Fruit fly (Drosophila melanogaster) whole organism, embryonic: ENCODE results near the gene ast.

Experiments
- Adf1 ChIP-seq: fragments of 200-800 bp; sonication (Bioruptor generic); IDR thresholded peaks from 2 replicates; pipeline ENCODE4 v1.3.6; 2022; ENCODE audit warnings: missing biosample characterization, missing genetic modification characterization
- CG10543 ChIP-seq: fragments of 200-800 bp; sonication (Bioruptor generic); optimal IDR thresholded peaks from 3 replicates; lab custom pipeline; 2017; ENCODE audit warnings: missing biosample characterization, mild to moderate bottlenecking, missing genetic modification characterization, moderate library complexity
- CG13123 ChIP-seq: fragments of 200-800 bp; sonication (Bioruptor generic); optimal IDR thresholded peaks from 2 replicates; lab custom pipeline; 2016; ENCODE audit warnings: missing biosample characterization, missing genetic modification characterization
- CG14014 ChIP-seq: fragments of 200-800 bp; sonication (Bioruptor generic); IDR thresholded peaks from 2 replicates; pipeline ENCODE4 v1.3.6; 2022; ENCODE audit warnings: missing biosample characterization, missing genetic modification characterization
- CG14667 ChIP-seq: fragments of 200-800 bp; sonication (Bioruptor generic); IDR thresholded peaks from 2 replicates; pipeline ENCODE4 v1.3.6; 2022; ENCODE audit warnings: missing biosample characterization, missing genetic modification characterization
- CG17361 ChIP-seq: fragments of 200-800 bp; sonication (Bioruptor generic); IDR thresholded peaks from 3 replicates; pipeline ENCODE4 v1.3.6; 2022; ENCODE audit warnings: missing biosample characterization, missing genetic modification characterization
- CG17568 ChIP-seq: fragments of 200-800 bp; sonication (Bioruptor generic); optimal IDR thresholded peaks from 2 replicates; lab custom pipeline; 2018; ENCODE audit warnings: missing biosample characterization, mild to moderate bottlenecking, missing genetic modification characterization, moderate library complexity
- CG1832 ChIP-seq: fragments of 200-800 bp; sonication (Bioruptor generic); optimal IDR thresholded peaks from 2 replicates; lab custom pipeline; 2017; ENCODE audit warnings: missing biosample characterization, mild to moderate bottlenecking, missing genetic modification characterization, inconsistent platforms
- CG31224 ChIP-seq: fragments of 200-800 bp; sonication (Bioruptor generic); IDR thresholded peaks from 2 replicates; pipeline ENCODE4 v1.3.6; 2022; ENCODE audit warnings: missing biosample characterization, missing genetic modification characterization
- CG32532 ChIP-seq: fragments of 200-800 bp; sonication (Bioruptor generic); IDR thresholded peaks from 2 replicates; pipeline ENCODE4 v1.3.6; 2022; ENCODE audit warnings: missing biosample characterization, missing genetic modification characterization
- CG3281 ChIP-seq: fragments of 200-800 bp; sonication (Bioruptor generic); optimal IDR thresholded peaks from 3 replicates; lab custom pipeline; 2017; ENCODE audit warnings: missing biosample characterization, mild to moderate bottlenecking, missing genetic modification characterization
- CG34376 ChIP-seq: fragments of 200-800 bp; sonication (Bioruptor generic); optimal IDR thresholded peaks from 2 replicates; lab custom pipeline; 2018; ENCODE audit warnings: missing biosample characterization, mild to moderate bottlenecking, missing genetic modification characterization
- CG4360 ChIP-seq: fragments of 200-800 bp; sonication (Bioruptor generic); IDR thresholded peaks from 2 replicates; pipeline ENCODE4 v1.3.6; 2022; ENCODE audit warnings: missing biosample characterization, missing genetic modification characterization
- CG5180 ChIP-seq: fragments of 200-800 bp; sonication (Bioruptor generic); optimal IDR thresholded peaks from 3 replicates; lab custom pipeline; 2017; ENCODE audit warnings: missing biosample characterization, missing genetic modification characterization, mild to moderate bottlenecking, moderate library complexity, missing genetic modification reagents
- CG6254 ChIP-seq: fragments of 200-800 bp; sonication (Bioruptor generic); optimal IDR thresholded peaks from 3 replicates; lab custom pipeline; 2017; ENCODE audit warnings: mild to moderate bottlenecking, missing biosample characterization, missing genetic modification reagents, missing genetic modification characterization
- CG6272 ChIP-seq: fragments of 200-800 bp; sonication (Bioruptor generic); IDR thresholded peaks from 2 replicates; pipeline ENCODE4 v1.3.6; 2022; ENCODE audit warnings: missing biosample characterization, missing genetic modification characterization
- CG6765 ChIP-seq: fragments of 200-800 bp; sonication (Bioruptor generic); optimal IDR thresholded peaks from 3 replicates; lab custom pipeline; 2017; ENCODE audit warnings: missing biosample characterization, mild to moderate bottlenecking, missing genetic modification characterization
- CG7963 ChIP-seq: fragments of 200-800 bp; sonication (Bioruptor generic); IDR thresholded peaks from 3 replicates; pipeline ENCODE4 v1.3.6; 2022; ENCODE audit warnings: missing biosample characterization, missing genetic modification characterization; ENCODE audit not compliant: partially characterized antibody
- CG7987 ChIP-seq: fragments of 200-800 bp; sonication (Bioruptor generic); optimal IDR thresholded peaks from 2 replicates; lab custom pipeline; 2018; ENCODE audit warnings: missing biosample characterization, mild to moderate bottlenecking, missing genetic modification characterization, moderate library complexity
- CG8089 ChIP-seq: fragments of 200-800 bp; sonication (Bioruptor generic); optimal IDR thresholded peaks from 3 replicates; lab custom pipeline; 2016; ENCODE audit warnings: missing biosample characterization, missing genetic modification characterization
- CTCF ChIP-seq: fragments of 200-800 bp; sonication (Bioruptor generic); optimal IDR thresholded peaks from 2 replicates; lab custom pipeline; 2017; ENCODE audit warnings: missing biosample characterization, mild to moderate bottlenecking, missing genetic modification characterization, moderate library complexity
- CkIIα-i1 ChIP-seq: fragments of 200-800 bp; sonication (Bioruptor generic); IDR thresholded peaks from 2 replicates; pipeline ENCODE4 v1.3.6; 2022; ENCODE audit warnings: missing biosample characterization, missing genetic modification characterization
- Ets65A ChIP-seq: fragments of 200-800 bp; sonication (Bioruptor generic); peaks from one replicate; lab custom pipeline; 2016; ENCODE audit warnings: missing biosample characterization, missing genetic modification characterization
- GATAe ChIP-seq: fragments of 200-800 bp; sonication (Bioruptor generic); conservative IDR thresholded peaks from 2 replicates; pipeline ENCODE4 v1.3.6; 2022; ENCODE audit warnings: missing biosample characterization, missing genetic modification characterization
- Max ChIP-seq: fragments of 200-800 bp; sonication (Bioruptor generic); optimal IDR thresholded peaks from 2 replicates; lab custom pipeline; 2016; ENCODE audit warnings: missing biosample characterization, mild to moderate bottlenecking, missing genetic modification characterization
- Med ChIP-seq: fragments of 200-800 bp; sonication (Bioruptor generic); peaks from one replicate; lab custom pipeline; 2016; ENCODE audit warnings: missing biosample characterization, missing genetic modification characterization, mild to moderate bottlenecking, inconsistent platforms, moderate library complexity
- Pdp1 ChIP-seq, 2 experiments: fragments of 200-800 bp; sonication (Bioruptor generic); optimal IDR thresholded peaks; 3 replicates each; lab custom pipeline; 2016; ENCODE audit warnings: missing biosample characterization in 2 of 2, missing genetic modification characterization in 2 of 2, mild to moderate bottlenecking in 1 of 2, moderate library complexity in 1 of 2
- Xbp1 ChIP-seq: fragments of 200-800 bp; sonication (Bioruptor generic); optimal IDR thresholded peaks from 3 replicates; lab custom pipeline; 2016; ENCODE audit warnings: missing biosample characterization, mild to moderate bottlenecking, missing genetic modification characterization
- bcd ChIP-seq: fragments of 200-800 bp; sonication (Bioruptor generic); optimal IDR thresholded peaks from 2 replicates; lab custom pipeline; 2017; ENCODE audit warnings: missing biosample characterization, mild to moderate bottlenecking, missing genetic modification characterization
- chinmo ChIP-seq: fragments of 200-800 bp; sonication (Bioruptor generic); IDR thresholded peaks from 4 replicates; pipeline ENCODE4 v1.3.6; 2022; ENCODE audit warnings: missing biosample characterization, missing genetic modification characterization; ENCODE audit not compliant: partially characterized antibody
- crc ChIP-seq: fragments of 200-800 bp; sonication (Bioruptor generic); optimal IDR thresholded peaks from 2 replicates; lab custom pipeline; 2016; ENCODE audit warnings: missing biosample characterization, missing genetic modification characterization
- crol ChIP-seq: fragments of 200-800 bp; sonication (Bioruptor generic); IDR thresholded peaks from 2 replicates; pipeline ENCODE4 v1.3.6; 2022; ENCODE audit warnings: missing biosample characterization, missing genetic modification characterization
- crp ChIP-seq, 2 experiments: fragments of 200-800 bp; sonication (Bioruptor generic); optimal IDR thresholded peaks; 2 replicates in 1 of 2; 3 replicates in 1 of 2; lab custom pipeline; 2017; ENCODE audit warnings: missing biosample characterization in 2 of 2, missing genetic modification characterization in 2 of 2, mild to moderate bottlenecking in 1 of 2, moderate library complexity in 1 of 2
- cwo ChIP-seq: fragments of 200-800 bp; sonication (Bioruptor generic); optimal IDR thresholded peaks from 3 replicates; lab custom pipeline; 2017; ENCODE audit warnings: missing biosample characterization, missing genetic modification characterization, mild to moderate bottlenecking, moderate library complexity, missing genetic modification reagents
- dm ChIP-seq: fragments of 200-800 bp; sonication (Bioruptor generic); optimal IDR thresholded peaks from 3 replicates; lab custom pipeline; 2016; ENCODE audit warnings: missing biosample characterization, missing genetic modification characterization
- exex ChIP-seq: fragments of 200-800 bp; sonication (Bioruptor generic); optimal IDR thresholded peaks from 4 replicates; lab custom pipeline; 2018; ENCODE audit warnings: missing biosample characterization, mild to moderate bottlenecking, missing genetic modification characterization, moderate library complexity
- ftz-f1 ChIP-seq: fragments of 200-800 bp; sonication (Bioruptor generic); optimal IDR thresholded peaks from 2 replicates; lab custom pipeline; 2016; ENCODE audit warnings: missing biosample characterization, missing genetic modification characterization
- hb ChIP-seq: fragments of 200-800 bp; sonication (Bioruptor generic); IDR thresholded peaks from 3 replicates; pipeline ENCODE4 v1.3.6; 2022; ENCODE audit warnings: missing biosample characterization, missing genetic modification characterization; ENCODE audit not compliant: partially characterized antibody
- inv ChIP-seq: fragments of 200-800 bp; sonication (Bioruptor generic); IDR thresholded peaks from 2 replicates; pipeline ENCODE4 v1.3.6; 2022; ENCODE audit warnings: missing biosample characterization, missing genetic modification characterization; ENCODE audit not compliant: partially characterized antibody
- lbe ChIP-seq: fragments of 200-800 bp; sonication (Bioruptor generic); optimal IDR thresholded peaks from 2 replicates; lab custom pipeline; 2016; ENCODE audit warnings: missing biosample characterization, mild to moderate bottlenecking, missing genetic modification characterization
- nom ChIP-seq: fragments of 200-800 bp; sonication (Bioruptor generic); optimal IDR thresholded peaks from 2 replicates; lab custom pipeline; 2017; ENCODE audit warnings: missing biosample characterization, missing genetic modification characterization, mild to moderate bottlenecking, moderate library complexity, missing genetic modification reagents
- p53 ChIP-seq: fragments of 200-800 bp; sonication (Bioruptor generic); optimal IDR thresholded peaks from 2 replicates; lab custom pipeline; 2016; ENCODE audit warnings: missing biosample characterization, missing genetic modification characterization
- pho ChIP-seq: fragments of 200-800 bp; sonication (Bioruptor generic); optimal IDR thresholded peaks from 2 replicates; lab custom pipeline; 2016; ENCODE audit warnings: missing biosample characterization, missing genetic modification characterization
- scrt ChIP-seq: fragments of 200-800 bp; sonication (Bioruptor generic); optimal IDR thresholded peaks from 2 replicates; lab custom pipeline; 2018; ENCODE audit warnings: missing biosample characterization, mild to moderate bottlenecking, missing genetic modification characterization, moderate library complexity
- sens ChIP-seq: fragments of 200-800 bp; sonication (Bioruptor generic); peaks from one replicate; lab custom pipeline; 2016; ENCODE audit warnings: missing biosample characterization, missing genetic modification characterization
- sug ChIP-seq: fragments of 200-800 bp; optimal IDR thresholded peaks from 2 replicates; lab custom pipeline; 2019; ENCODE audit warnings: missing biosample characterization, mild to moderate bottlenecking, missing genetic modification characterization, moderate library complexity
- tgo ChIP-seq: fragments of 200-800 bp; sonication (Bioruptor generic); IDR thresholded peaks from 3 replicates; pipeline ENCODE4 v1.3.6; 2022; ENCODE audit warnings: missing biosample characterization, missing genetic modification characterization
- tna ChIP-seq: fragments of 200-800 bp; sonication (Bioruptor generic); IDR thresholded peaks from 2 replicates; pipeline ENCODE4 v1.3.6; 2022; ENCODE audit warnings: missing biosample characterization, missing genetic modification characterization; ENCODE audit not compliant: partially characterized antibody
- usp ChIP-seq: fragments of >200 bp; optimal IDR thresholded peaks from 2 replicates; lab custom pipeline; 2017; ENCODE audit warnings: missing biosample characterization, missing genetic modification characterization
- vvl ChIP-seq: fragments of 200-800 bp; sonication (Bioruptor generic); IDR thresholded peaks from 2 replicates; pipeline ENCODE4 v1.3.6; 2022; ENCODE audit warnings: missing biosample characterization, missing genetic modification characterization

ast gene

dm6 chr2L:1116661-1117322 is 39.0 kb downstream of the ast start:
- TF ChIP-seq CG14667 (GFP tag; lab: Robert Waterston, UW) = no peak
- TF ChIP-seq Ets65A (GFP tag; lab: Kevin White, UChicago) = no peak
- TF ChIP-seq sens (GFP tag; lab: Kevin White, UChicago) = peak; percentile 49
- no peak for TF ChIP-seq scrt (GFP tag; lab: Kevin White, UChicago)
- TF ChIP-seq CG14014 (GFP tag; lab: Robert Waterston, UW) = no peak
- no peak for TF ChIP-seq Max (GFP tag; lab: Kevin White, UChicago)
- TF ChIP-seq crol (GFP tag; lab: Robert Waterston, UW) = peak; percentile 34; the same call in 1 of the 2 replicates
- peak; percentile 43 for TF ChIP-seq exex (tag; lab: Kevin White, UChicago)
- no peak for TF ChIP-seq CG6254
- TF ChIP-seq CkIIα-i1 (GFP tag; lab: Robert Waterston, UW) = no peak
- TF ChIP-seq CG7963 (GFP tag; lab: Robert Waterston, UW) = no peak
- peak; percentile 74 for TF ChIP-seq cwo (GFP tag; lab: Kevin White, UChicago)
- TF ChIP-seq tgo (GFP tag; lab: Robert Waterston, UW) = no peak
- peak; percentile 46 for TF ChIP-seq ftz-f1 (GFP tag; lab: Kevin White, UChicago)
- no peak for TF ChIP-seq CG17568 (GFP tag; lab: Kevin White, UChicago)
- TF ChIP-seq GATAe (GFP tag; lab: Robert Waterston, UW) = peak; percentile 48; the same call in 1 of the 2 replicates
- TF ChIP-seq CTCF (GFP tag; lab: Kevin White, UChicago) = no peak
- peak; percentile 25 for TF ChIP-seq CG3281 (GFP tag; lab: Kevin White, UChicago)
- TF ChIP-seq nom (GFP tag; lab: Kevin White, UChicago) = peak; percentile 22
- TF ChIP-seq pho = no peak
- TF ChIP-seq CG6272 = no peak
- TF ChIP-seq lbe (GFP tag; lab: Kevin White, UChicago) = peak; percentile 6
- no peak for TF ChIP-seq bcd
- no peak for TF ChIP-seq CG17361 (GFP tag; lab: Robert Waterston, UW)
- peak; percentile 33 for TF ChIP-seq sug
- peak; percentile 9; the same call in 1 of the 2 replicates for TF ChIP-seq CG32532 (GFP tag; lab: Robert Waterston, UW)
- peak; percentile 77 for TF ChIP-seq CG7987
- no peak for TF ChIP-seq crc
- TF ChIP-seq hb (GFP tag; lab: Robert Waterston, UW) = 0 out of 3 replicates have a peak, but pooled peaks have one; percentile 5
- peak; percentile 65 for TF ChIP-seq Med (GFP tag; lab: Kevin White, UChicago)
- TF ChIP-seq Xbp1 (GFP tag; lab: Kevin White, UChicago) = no peak
- 0 out of 2 replicates have a peak, but pooled peaks have one; percentile 23 for TF ChIP-seq inv
- TF ChIP-seq Pdp1 (GFP tag; optimal IDR thresholded peaks at IDR 0.05; lab: Kevin White, UChicago) = no peak
- no peak for TF ChIP-seq CG5180 (GFP tag; lab: Kevin White, UChicago)
- TF ChIP-seq CG10543 = peak; percentile 71
- no peak for TF ChIP-seq CG31224 (GFP tag; lab: Robert Waterston, UW)
- 0 out of 4 replicates have a peak, but pooled peaks have one; percentile 4 for TF ChIP-seq chinmo (GFP tag; lab: Robert Waterston, UW)
- TF ChIP-seq usp = no peak
- no peak for TF ChIP-seq Adf1 (GFP tag; lab: Robert Waterston, UW)
- no peak for TF ChIP-seq crp (GFP tag; optimal IDR thresholded peaks at IDR 0.05; lab: Kevin White, UChicago)
- TF ChIP-seq CG1832 (GFP tag; lab: Kevin White, UChicago) = no peak
- TF ChIP-seq CG6765 = peak; percentile 30
- TF ChIP-seq CG8089 (GFP tag; lab: Kevin White, UChicago) = no peak
- TF ChIP-seq tna (GFP tag; lab: Robert Waterston, UW) = no peak
- peak; percentile 45 for TF ChIP-seq CG34376 (GFP tag; lab: Kevin White, UChicago)
- TF ChIP-seq p53 (GFP tag; lab: Kevin White, UChicago) = no peak
- no peak for TF ChIP-seq CG13123 (GFP tag; lab: Kevin White, UChicago)
- TF ChIP-seq vvl (GFP tag; lab: Robert Waterston, UW) = peak; percentile 45; the same call in 1 of the 2 replicates
- TF ChIP-seq dm (GFP tag; lab: Kevin White, UChicago) = no peak
- TF ChIP-seq CG4360 (GFP tag; lab: Robert Waterston, UW) = no peak
